Fruit fly (Drosophila melanogaster) whole organism, embryonic: ENCODE data around the gene Upf1.

Experiments used
- Ada2b ChIP-seq: fragments of 200-800 bp; sonication (Bioruptor generic); IDR thresholded peaks from 2 replicates; pipeline ENCODE4 v1.3.6; 2022; ENCODE audit warnings: missing biosample characterization, missing genetic modification characterization
- Adf1 ChIP-seq: fragments of 200-800 bp; sonication (Bioruptor generic); IDR thresholded peaks from 2 replicates; pipeline ENCODE4 v1.3.6; 2022; ENCODE audit warnings: missing biosample characterization, missing genetic modification characterization
- Aef1 ChIP-seq: fragments of 200-800 bp; sonication (Bioruptor generic); IDR thresholded peaks from 3 replicates; pipeline ENCODE4 v1.3.6; 2022; ENCODE audit warnings: missing biosample characterization, missing genetic modification characterization
- B-H2 ChIP-seq: fragments of 200-800 bp; sonication (Bioruptor generic); optimal IDR thresholded peaks from 2 replicates; lab custom pipeline; 2018; ENCODE audit warnings: missing biosample characterization, mild to moderate bottlenecking, missing genetic modification characterization
- Bteb2 ChIP-seq: fragments of 200-800 bp; sonication (Bioruptor generic); optimal IDR thresholded peaks from 2 replicates; lab custom pipeline; 2016; ENCODE audit warnings: missing biosample characterization, missing genetic modification characterization
- CG10209 ChIP-seq: fragments of 200-800 bp; sonication (Bioruptor generic); optimal IDR thresholded peaks from 3 replicates; lab custom pipeline; 2017; ENCODE audit warnings: missing biosample characterization, mild to moderate bottlenecking, missing genetic modification characterization, missing genetic modification reagents
- CG11504 ChIP-seq: fragments of 200-800 bp; sonication (Bioruptor generic); optimal IDR thresholded peaks from 3 replicates; lab custom pipeline; 2019; ENCODE audit warnings: missing biosample characterization, mild to moderate bottlenecking, missing genetic modification characterization, moderate library complexity
- CG12744 ChIP-seq: fragments of 200-800 bp; sonication (Bioruptor generic); optimal IDR thresholded peaks from 2 replicates; lab custom pipeline; 2016; ENCODE audit warnings: missing biosample characterization, missing genetic modification characterization
- CG13296 ChIP-seq: fragments of 200-800 bp; sonication (Bioruptor generic); optimal IDR thresholded peaks from 3 replicates; lab custom pipeline; 2018; ENCODE audit warnings: missing biosample characterization, mild to moderate bottlenecking, missing genetic modification characterization
- CG14860 ChIP-seq: fragments of 200-800 bp; sonication (Bioruptor generic); IDR thresholded peaks from 3 replicates; pipeline ENCODE4 v1.3.6; 2022; ENCODE audit warnings: missing biosample characterization, missing genetic modification characterization; ENCODE audit not compliant: partially characterized antibody
- CG16815 ChIP-seq: fragments of 200-800 bp; sonication (Bioruptor generic); optimal IDR thresholded peaks from 3 replicates; lab custom pipeline; 2017; ENCODE audit warnings: missing biosample characterization, mild to moderate bottlenecking, missing genetic modification characterization
- CG17186 ChIP-seq: fragments of 200-800 bp; sonication (Bioruptor generic); optimal IDR thresholded peaks from 3 replicates; lab custom pipeline; 2017; ENCODE audit warnings: missing biosample characterization, missing genetic modification reagents, missing genetic modification characterization
- CG17385 ChIP-seq: fragments of 200-800 bp; sonication (Bioruptor generic); optimal IDR thresholded peaks from 3 replicates; lab custom pipeline; 2018; ENCODE audit warnings: missing biosample characterization, mild to moderate bottlenecking, missing genetic modification characterization
- CG1832 ChIP-seq: fragments of 200-800 bp; sonication (Bioruptor generic); optimal IDR thresholded peaks from 2 replicates; lab custom pipeline; 2017; ENCODE audit warnings: missing biosample characterization, mild to moderate bottlenecking, missing genetic modification characterization, inconsistent platforms
- CG2712 ChIP-seq: fragments of 200-800 bp; optimal IDR thresholded peaks from 3 replicates; lab custom pipeline; 2019; ENCODE audit warnings: missing biosample characterization, mild to moderate bottlenecking, missing genetic modification characterization, moderate library complexity
- CG31441 ChIP-seq: fragments of 200-800 bp; sonication (Bioruptor generic); IDR thresholded peaks from 2 replicates; pipeline ENCODE4 v1.3.6; 2022; ENCODE audit warnings: missing biosample characterization, missing genetic modification characterization
- CG34224 ChIP-seq: fragments of 200-800 bp; sonication (Bioruptor generic); IDR thresholded peaks from 3 replicates; pipeline ENCODE4 v1.3.6; 2022; ENCODE audit warnings: missing biosample characterization, missing genetic modification characterization; ENCODE audit not compliant: partially characterized antibody
- CG4404 ChIP-seq: fragments of 200-800 bp; sonication (Bioruptor generic); IDR thresholded peaks from 2 replicates; pipeline ENCODE4 v1.3.6; 2022; ENCODE audit warnings: missing biosample characterization, missing genetic modification characterization
- CG7556 ChIP-seq: fragments of 200-800 bp; sonication (Bioruptor generic); optimal IDR thresholded peaks from 2 replicates; lab custom pipeline; 2017; ENCODE audit warnings: missing biosample characterization, mild to moderate bottlenecking, missing genetic modification characterization
- CG7928 ChIP-seq: fragments of 200-800 bp; sonication (Bioruptor generic); optimal IDR thresholded peaks from 2 replicates; lab custom pipeline; 2017; ENCODE audit warnings: missing biosample characterization, mild to moderate bottlenecking, missing genetic modification characterization
- CG8290 ChIP-seq, 3 experiments: fragments of 200-800 bp; sonication (Bioruptor generic); optimal IDR thresholded peaks; 2 replicates each; lab custom pipeline; 2016 to 2019; ENCODE audit warnings: missing biosample characterization in 3 of 3, missing genetic modification characterization in 3 of 3, mild to moderate bottlenecking in 2 of 3, moderate library complexity in 1 of 3
- CG9437 ChIP-seq: fragments of 200-800 bp; sonication (Bioruptor generic); optimal IDR thresholded peaks from 2 replicates; lab custom pipeline; 2018; ENCODE audit warnings: missing biosample characterization, mild to moderate bottlenecking, missing genetic modification characterization
- CHES-1-like ChIP-seq: fragments of 200-800 bp; sonication (Bioruptor generic); optimal IDR thresholded peaks from 2 replicates; lab custom pipeline; 2016; ENCODE audit warnings: missing biosample characterization, missing genetic modification characterization
- Drgx ChIP-seq: fragments of 200-800 bp; sonication (Bioruptor generic); IDR thresholded peaks from 2 replicates; pipeline ENCODE4 v1.3.6; 2022; ENCODE audit warnings: missing biosample characterization, missing genetic modification characterization
- Hsf ChIP-seq: fragments of 200-800 bp; sonication (Bioruptor generic); optimal IDR thresholded peaks from 3 replicates; lab custom pipeline; 2016; ENCODE audit warnings: missing biosample characterization, missing genetic modification characterization
- MTF-1 ChIP-seq: fragments of 200-800 bp; sonication (Bioruptor generic); optimal IDR thresholded peaks from 2 replicates; lab custom pipeline; 2018; ENCODE audit warnings: missing biosample characterization, mild to moderate bottlenecking, missing genetic modification characterization, borderline replicate concordance
- Mes4 ChIP-seq: fragments of 200-800 bp; sonication (Bioruptor generic); optimal IDR thresholded peaks from 2 replicates; lab custom pipeline; 2016; ENCODE audit warnings: missing biosample characterization, missing genetic modification characterization
- Sox100B ChIP-seq: fragments of 200-800 bp; sonication (Bioruptor generic); optimal IDR thresholded peaks from 3 replicates; lab custom pipeline; 2018; ENCODE audit warnings: missing biosample characterization, mild to moderate bottlenecking, missing genetic modification characterization
- ab ChIP-seq: fragments of 200-800 bp; sonication (Bioruptor generic); optimal IDR thresholded peaks from 2 replicates; lab custom pipeline; 2016; ENCODE audit warnings: missing biosample characterization, missing genetic modification characterization
- az2 ChIP-seq: fragments of 200-800 bp; sonication (Bioruptor generic); optimal IDR thresholded peaks from 3 replicates; lab custom pipeline; 2016; ENCODE audit warnings: missing biosample characterization, missing genetic modification characterization
- btn ChIP-seq: fragments of 200-800 bp; sonication (Bioruptor generic); optimal IDR thresholded peaks from 2 replicates; lab custom pipeline; 2016; ENCODE audit warnings: missing biosample characterization, missing genetic modification characterization
- corto ChIP-seq: fragments of 200-800 bp; sonication (Bioruptor generic); optimal IDR thresholded peaks from 2 replicates; lab custom pipeline; 2016; ENCODE audit warnings: missing biosample characterization, mild to moderate bottlenecking, missing genetic modification characterization, moderate library complexity
- dm ChIP-seq: fragments of 200-800 bp; sonication (Bioruptor generic); optimal IDR thresholded peaks from 3 replicates; lab custom pipeline; 2016; ENCODE audit warnings: missing biosample characterization, missing genetic modification characterization
- emc ChIP-seq: fragments of 200-800 bp; sonication (Bioruptor generic); optimal IDR thresholded peaks from 2 replicates; lab custom pipeline; 2016; ENCODE audit warnings: missing biosample characterization, missing genetic modification characterization
- esg ChIP-seq: fragments of 200-800 bp; sonication (Bioruptor generic); conservative IDR thresholded peaks from 2 replicates; pipeline ENCODE4 v1.3.6; 2022; ENCODE audit warnings: missing biosample characterization, missing genetic modification characterization
- gt ChIP-seq: fragments of 200-800 bp; sonication (Bioruptor generic); IDR thresholded peaks from 2 replicates; pipeline ENCODE4 v1.3.6; 2022; ENCODE audit warnings: missing biosample characterization, missing genetic modification characterization
- maf-S ChIP-seq: fragments of 200-800 bp; sonication (Bioruptor generic); optimal IDR thresholded peaks from 2 replicates; lab custom pipeline; 2016; ENCODE audit warnings: missing biosample characterization, missing genetic modification characterization
- nmo ChIP-seq: fragments of 200-800 bp; sonication (Bioruptor generic); optimal IDR thresholded peaks from 2 replicates; lab custom pipeline; 2018; ENCODE audit warnings: missing biosample characterization, mild to moderate bottlenecking, missing genetic modification characterization, moderate library complexity
- oc ChIP-seq: fragments of 200-800 bp; sonication (Bioruptor generic); optimal IDR thresholded peaks from 2 replicates; lab custom pipeline; 2018; ENCODE audit warnings: missing biosample characterization, mild to moderate bottlenecking, missing genetic modification characterization, moderate library complexity
- odd ChIP-seq: fragments of 200-800 bp; sonication (Bioruptor generic); optimal IDR thresholded peaks from 2 replicates; lab custom pipeline; 2017; ENCODE audit warnings: missing biosample characterization, mild to moderate bottlenecking, missing genetic modification characterization
- otp ChIP-seq: fragments of 200-800 bp; sonication (Bioruptor generic); IDR thresholded peaks from 3 replicates; pipeline ENCODE4, ENCODE4 v1.3.6; 2022; ENCODE audit warnings: missing biosample characterization, missing genetic modification characterization
- prd ChIP-seq, 3 experiments: fragments of >200 bp in 2 of 3; fragments of 200-800 bp in 1 of 3; sonication (Bioruptor generic) in 1 of 3; optimal IDR thresholded peaks in 2 of 3; IDR thresholded peaks in 1 of 3; 2 replicates in 2 of 3; 3 replicates in 1 of 3; pipeline versions ENCODE4 v1.3.6 to Lab custom; 2017 to 2022; ENCODE audit warnings: missing biosample characterization in 1 of 3, missing genetic modification characterization in 1 of 3
- salm ChIP-seq: fragments of 200-800 bp; sonication (Bioruptor generic); optimal IDR thresholded peaks from 2 replicates; lab custom pipeline; 2018; ENCODE audit warnings: missing biosample characterization, mild to moderate bottlenecking, missing genetic modification characterization
- schlank ChIP-seq: fragments of 200-800 bp; sonication (Bioruptor generic); optimal IDR thresholded peaks from 2 replicates; lab custom pipeline; 2018; ENCODE audit warnings: missing biosample characterization, mild to moderate bottlenecking, missing genetic modification characterization
- scrt ChIP-seq: fragments of 200-800 bp; sonication (Bioruptor generic); optimal IDR thresholded peaks from 2 replicates; lab custom pipeline; 2018; ENCODE audit warnings: missing biosample characterization, mild to moderate bottlenecking, missing genetic modification characterization, moderate library complexity
- so ChIP-seq: fragments of 200-800 bp; sonication (Bioruptor generic); IDR thresholded peaks from 3 replicates; pipeline ENCODE4 v1.3.6; 2022; ENCODE audit warnings: missing biosample characterization, missing genetic modification characterization
- sr ChIP-seq: fragments of 200-800 bp; sonication (Bioruptor generic); IDR thresholded peaks from 3 replicates; pipeline ENCODE4 v1.3.6; 2022; ENCODE audit warnings: missing biosample characterization, missing genetic modification characterization
- ssp ChIP-seq: fragments of 200-800 bp; sonication (Bioruptor generic); IDR thresholded peaks from 2 replicates; pipeline ENCODE4 v1.3.6; 2022; ENCODE audit warnings: missing biosample characterization, missing genetic modification characterization
- sug ChIP-seq: fragments of 200-800 bp; optimal IDR thresholded peaks from 2 replicates; lab custom pipeline; 2019; ENCODE audit warnings: missing biosample characterization, mild to moderate bottlenecking, missing genetic modification characterization, moderate library complexity
- unpg ChIP-seq: fragments of 200-800 bp; sonication (Bioruptor generic); optimal IDR thresholded peaks from 3 replicates; lab custom pipeline; 2018; ENCODE audit warnings: missing biosample characterization, mild to moderate bottlenecking, missing genetic modification characterization, moderate library complexity

Upf1 gene

DNA sequence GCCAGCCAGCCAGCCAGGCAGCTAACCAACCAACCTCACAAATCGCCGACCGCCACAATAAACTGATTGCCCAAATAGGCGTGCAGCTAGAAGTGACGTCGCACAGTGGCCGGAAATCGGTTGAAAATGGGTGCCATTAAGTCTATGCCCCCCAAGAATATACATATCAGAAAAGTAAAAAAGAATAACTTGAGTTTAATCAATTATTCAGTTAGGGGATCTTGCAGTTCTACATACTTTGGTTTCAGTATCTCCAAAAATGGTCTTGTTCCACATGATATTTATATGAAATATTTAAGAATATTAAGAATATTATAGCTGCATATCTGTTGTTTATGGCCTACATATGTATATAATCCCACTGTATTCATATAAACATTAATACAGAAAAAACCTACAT is 19.8 kb downstream of the Upf1 start (continued):
- TF ChIP-seq az2 (GFP tag; lab: Kevin White, UChicago) (peak; percentile 20), CG7928 (GFP tag; lab: Kevin White, UChicago) (no peak), CG7556 (GFP tag; lab: Kevin White, UChicago) (peak; percentile 53), maf-S (no peak), corto (GFP tag; lab: Kevin White, UChicago) (no peak), CG31441 (GFP tag; lab: Robert Waterston, UW) (0 out of 2 replicates have a peak, but pooled peaks have one; percentile 33), schlank (no peak), sug (tag; lab: Kevin White, UChicago) (peak; percentile 47), B-H2 (peak; percentile 18), gt (GFP tag; lab: Robert Waterston, UW) (no peak), CG13296 (GFP tag; lab: Kevin White, UChicago) (peak; percentile 69), scrt (GFP tag; lab: Kevin White, UChicago) (no peak), salm (tag; lab: Kevin White, UChicago) (peak; percentile 16), odd (GFP tag; lab: Kevin White, UChicago) (peak; percentile 30), CG17186 (GFP tag; lab: Kevin White, UChicago) (no peak), btn (no peak), emc (GFP tag; lab: Kevin White, UChicago) (no peak), CHES-1-like (no peak), ssp (GFP tag; lab: Robert Waterston, UW) (no peak), Hsf (no peak), CG1832 (GFP tag; lab: Kevin White, UChicago) (no peak), sr (GFP tag; lab: Robert Waterston, UW) (no peak), Adf1 (no peak; the same call in 1 of the 2 replicates), esg (GFP tag; lab: Robert Waterston, UW) (peak; percentile 34; the same call in 1 of the 2 replicates), so (GFP tag; lab: Robert Waterston, UW) (no peak), CG10209 (peak; percentile 65), oc (tag; lab: Kevin White, UChicago) (no peak), nmo (GFP tag; lab: Kevin White, UChicago) (no peak), CG2712 (tag; lab: Kevin White, UChicago) (peak; percentile 10), Aef1 (GFP tag; lab: Robert Waterston, UW) (peak; percentile 39; the same call in 1 of the 3 replicates), CG14860 (GFP tag; lab: Robert Waterston, UW) (no peak), CG12744 (no peak), CG9437 (GFP tag; lab: Kevin White, UChicago) (peak; percentile 16), unpg (peak; percentile 49), CG11504 (no peak), ab (GFP tag; lab: Kevin White, UChicago) (no peak), dm (GFP tag; lab: Kevin White, UChicago) (no peak), CG16815 (GFP tag; lab: Kevin White, UChicago) (no peak), Mes4 (no peak), otp (GFP tag; lab: Robert Waterston, UW) (no peak), prd (optimal IDR thresholded peaks at IDR 0.05; lab: Kevin White, UChicago) (no peak), prd (GFP tag; IDR thresholded peaks at IDR 0.05; lab: Robert Waterston, UW) (0 out of 3 replicates have a peak, but pooled peaks have one; percentile 18), CG4404 (GFP tag; lab: Robert Waterston, UW) (no peak), Drgx (GFP tag; lab: Robert Waterston, UW) (no peak), Bteb2 (GFP tag; lab: Kevin White, UChicago) (no peak), Sox100B (GFP tag; lab: Kevin White, UChicago) (peak; percentile 51), CG34224 (GFP tag; lab: Robert Waterston, UW) (peak; percentile 30; the same call in 1 of the 3 replicates), CG17385 (GFP tag; lab: Kevin White, UChicago) (peak; percentile 51), MTF-1 (GFP tag; lab: Kevin White, UChicago) (peak; percentile 8), CG8290 (GFP tag; optimal IDR thresholded peaks at IDR 0.05; lab: Kevin White, UChicago) (no peak), CG8290 (tag; optimal IDR thresholded peaks at IDR 0.05; lab: Kevin White, UChicago) (peak in 1 of 2 experiments; percentile 69), Ada2b (peak; percentile 26; the same call in 1 of the 2 replicates)
